Worm (Caenorhabditis elegans): ENCODE results near the gene T25E12.6.

DNA sequence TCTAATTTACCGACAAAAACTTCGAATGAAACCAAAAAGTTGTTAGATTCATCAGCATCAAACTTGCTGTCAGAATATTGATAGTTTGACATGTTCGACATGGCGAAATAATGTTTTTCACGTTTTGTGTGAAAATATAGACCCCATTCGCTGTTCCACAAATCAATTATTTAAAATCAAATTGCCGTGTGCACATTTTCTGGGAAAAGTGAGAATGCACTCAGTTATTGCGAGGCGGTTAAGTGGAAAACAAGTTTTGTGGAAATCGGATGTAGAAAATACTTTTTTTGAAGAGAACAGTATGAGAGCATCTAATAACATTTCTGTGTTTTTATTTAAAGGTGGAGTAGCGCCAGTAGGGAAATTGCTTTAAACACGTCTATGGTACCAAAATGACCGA, 48.5 kb upstream of the T25E12.6 start, which contains the start of gene srw-42:
- TF ChIP-seq unc-62 (GFP tag; optimal IDR thresholded peaks at IDR 0.05), result no peak
- no peak for TF ChIP-seq ama-1 (optimal IDR thresholded peaks at IDR 0.05)
- no peak for TF ChIP-seq fos-1 (tag; optimal IDR thresholded peaks at IDR 0.05)
- TF ChIP-seq ztf-11 (tag; optimal IDR thresholded peaks at IDR 0.05), result no peak
